Worm (Caenorhabditis elegans): ENCODE results near the gene vab-2.

Gene vab-2

DNA sequence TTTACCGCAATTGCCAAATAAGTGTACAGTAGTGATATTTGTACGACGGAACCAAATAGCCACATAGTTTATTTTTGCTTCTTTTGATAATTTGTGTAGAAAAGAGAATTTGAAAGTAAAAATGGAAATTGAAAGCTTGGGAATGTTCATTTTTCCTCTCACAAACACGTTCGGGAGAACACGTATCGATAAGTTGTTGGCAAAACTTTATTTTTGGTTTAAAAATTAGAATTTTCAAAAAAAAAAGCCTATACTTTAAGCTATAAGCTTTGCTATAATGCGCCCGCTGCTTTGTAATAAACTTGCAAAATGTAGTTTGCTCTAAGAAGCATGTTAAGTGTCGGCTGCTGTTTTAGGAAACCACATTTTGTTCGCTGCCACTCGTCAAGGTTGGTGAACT, 11.3 kb downstream of the vab-2 start, which contains the start of gene Y37E11AR.7:
TSS of gene Y37E11AR.7 (minus strand) at position 101 of the 400 bp plus-strand sequence.
- TF ChIP-seq zip-4 (GFP tag; optimal IDR thresholded peaks at IDR 0.05) (no peak), isw-1 (GFP tag; IDR thresholded peaks at IDR 0.05) (no peak), tbx-2 (tag; optimal IDR thresholded peaks at IDR 0.05) (no peak), irx-1 (tag; optimal IDR thresholded peaks at IDR 0.05) (no peak), C34B4.2 (tag; optimal IDR thresholded peaks at IDR 0.05) (no peak), pqm-1 (tag; optimal IDR thresholded peaks at IDR 0.05) (no peak), ama-1 (optimal IDR thresholded peaks at IDR 0.05) (no peak), mep-1 (tag; optimal IDR thresholded peaks at IDR 0.05) (no peak), fkh-4 (tag; optimal IDR thresholded peaks at IDR 0.05; ENCODE audit: borderline replicate concordance) (no peak), lir-3 (tag; optimal IDR thresholded peaks at IDR 0.05; ENCODE audit: poor library complexity) (no peak), efl-3 (GFP tag; optimal IDR thresholded peaks at IDR 0.05) (no peak), egl-27 (tag; optimal IDR thresholded peaks at IDR 0.05) (no peak), hpl-2 (GFP tag; optimal IDR thresholded peaks at IDR 0.05) (no peak), fkh-8 (tag; optimal IDR thresholded peaks at IDR 0.05) (no peak), mef-2 (tag; optimal IDR thresholded peaks at IDR 0.05) (no peak)

DNA sequence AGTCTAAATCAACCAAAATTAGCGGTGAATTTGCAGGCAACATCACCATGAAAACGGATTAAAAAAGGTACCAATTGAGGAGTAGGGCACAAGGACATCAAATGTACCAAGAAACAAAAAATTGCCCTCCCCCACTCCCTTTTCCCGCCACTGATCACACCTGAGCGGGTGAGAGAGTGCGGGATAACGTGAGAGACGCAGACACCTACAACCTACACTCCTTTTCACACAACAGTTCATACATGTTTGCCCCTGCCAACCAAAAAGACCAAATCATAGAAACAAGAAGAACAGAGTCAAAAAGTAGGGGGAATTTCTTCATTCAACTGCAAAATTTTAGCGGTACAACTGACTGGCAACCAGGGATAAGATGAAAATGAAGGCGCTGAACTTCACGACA, 14.3 kb downstream of the vab-2 start:
- TF ChIP-seq efl-1 (optimal IDR thresholded peaks at IDR 0.05) (no peak), efl-1 (GFP tag; optimal IDR thresholded peaks at IDR 0.05 in 1 of 2) (peak in 1 of 2 experiments; percentile 66), nhr-76 (tag; optimal IDR thresholded peaks at IDR 0.05) (no peak), C16A3.4 (tag; optimal IDR thresholded peaks at IDR 0.05) (no peak), nhr-85 (tag) (peak; percentile 39), nhr-47 (tag; optimal IDR thresholded peaks at IDR 0.05) (no peak), ceh-88 (GFP tag; IDR thresholded peaks at IDR 0.05) (no peak), nhr-71 (tag; optimal IDR thresholded peaks at IDR 0.05) (no peak), unc-98 (GFP tag; IDR thresholded peaks at IDR 0.05) (no peak), mef-2 (tag; optimal IDR thresholded peaks at IDR 0.05) (no peak), F16B12.6 (tag; optimal IDR thresholded peaks at IDR 0.05) (no peak), lin-35 (GFP tag; optimal IDR thresholded peaks at IDR 0.05) (peak in 1 of 2 experiments; percentile 8), irx-1 (tag; optimal IDR thresholded peaks at IDR 0.05) (no peak), dpl-1 (GFP tag; optimal IDR thresholded peaks at IDR 0.05) (peak in 1 of 3 experiments; percentile 13), fkh-8 (tag; optimal IDR thresholded peaks at IDR 0.05) (no peak), snpc-4 (tag; optimal IDR thresholded peaks at IDR 0.05) (no peak), lin-15B (tag; optimal IDR thresholded peaks at IDR 0.05) (no peak), snu-23 (GFP tag; optimal IDR thresholded peaks at IDR 0.05) (peak; percentile 21)

DNA sequence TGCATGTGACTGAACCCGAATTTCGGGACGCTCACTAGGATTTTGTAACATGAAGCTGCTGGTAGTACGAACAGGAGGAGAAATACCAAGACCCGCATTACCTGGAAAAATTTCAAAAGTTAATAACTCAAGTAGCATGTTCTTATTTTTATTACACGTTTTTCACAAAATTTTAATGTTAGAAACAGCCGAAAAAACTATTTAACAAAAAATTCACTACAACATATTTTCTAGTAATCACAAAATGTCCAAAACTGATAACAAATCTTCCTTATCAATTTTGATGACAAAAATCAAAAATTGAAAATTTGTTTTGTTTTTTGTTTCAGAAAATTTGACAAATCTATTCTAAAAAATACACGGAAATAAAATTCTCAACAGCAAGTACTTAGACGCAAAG, 15.6 kb downstream of the vab-2 start, which contains the start of gene ugt-45:
TSS of gene ugt-45 (minus strand) at position 101 of the 400 bp plus-strand sequence.
- no peak for TF ChIP-seq fos-1 (tag; optimal IDR thresholded peaks at IDR 0.05)
- no peak for TF ChIP-seq sptf-1 (tag; optimal IDR thresholded peaks at IDR 0.05)
- TF ChIP-seq skn-1 (tag; optimal IDR thresholded peaks at IDR 0.05): no peak
- TF ChIP-seq fkh-8 (tag; optimal IDR thresholded peaks at IDR 0.05): no peak
- TF ChIP-seq hlh-4 (tag; optimal IDR thresholded peaks at IDR 0.05): no peak
- TF ChIP-seq nhr-85 (tag): no peak
- TF ChIP-seq tbx-2 (tag; optimal IDR thresholded peaks at IDR 0.05): no peak
- TF ChIP-seq ceh-8 (GFP tag; optimal IDR thresholded peaks at IDR 0.05): no peak
- no peak for TF ChIP-seq aha-1 (tag; optimal IDR thresholded peaks at IDR 0.05)
- no peak for TF ChIP-seq zip-4 (GFP tag; optimal IDR thresholded peaks at IDR 0.05)
- TF ChIP-seq nhr-76 (tag; optimal IDR thresholded peaks at IDR 0.05): no peak
- TF ChIP-seq nhr-90 (tag; optimal IDR thresholded peaks at IDR 0.05; ENCODE audit: poor library complexity): no peak
- TF ChIP-seq sox-4 (tag; optimal IDR thresholded peaks at IDR 0.05): no peak

DNA sequence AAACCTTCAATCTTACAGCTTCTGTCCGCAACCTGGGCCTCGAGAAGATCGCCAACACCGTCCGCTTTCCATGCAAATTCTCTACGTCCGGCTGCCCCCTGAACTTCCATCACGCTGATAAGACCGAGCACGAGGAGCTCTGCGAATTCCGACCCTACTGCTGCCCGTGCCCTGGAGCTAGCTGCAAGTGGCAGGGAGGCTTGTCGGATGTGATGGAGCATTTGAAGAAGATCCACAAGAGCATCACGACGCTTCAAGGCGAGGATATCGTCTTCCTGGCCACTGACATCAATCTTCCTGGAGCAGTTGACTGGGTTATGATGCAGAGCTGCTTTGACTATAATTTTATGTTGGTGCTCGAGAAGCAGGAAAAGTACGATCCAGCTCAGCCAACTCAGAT, 20.8 kb downstream of the vab-2 start:
- TF ChIP-seq ets-5 (GFP tag; IDR thresholded peaks at IDR 0.05): peak; percentile 86; the same call in 1 of the 2 replicates
- no peak for TF ChIP-seq zip-4 (GFP tag; optimal IDR thresholded peaks at IDR 0.05)
- TF ChIP-seq egl-13 (tag; optimal IDR thresholded peaks at IDR 0.05): no peak
- no peak for TF ChIP-seq nhr-20 (tag; optimal IDR thresholded peaks at IDR 0.05)
- no peak for TF ChIP-seq unc-98 (GFP tag; IDR thresholded peaks at IDR 0.05)
- no peak for TF ChIP-seq nhr-19 (GFP tag; conservative IDR thresholded peaks at IDR 0.05)
- no peak for TF ChIP-seq pqm-1 (tag; optimal IDR thresholded peaks at IDR 0.05)
- TF ChIP-seq efl-1 (optimal IDR thresholded peaks at IDR 0.05): no peak
- TF ChIP-seq efl-1 (GFP tag; optimal IDR thresholded peaks at IDR 0.05 in 1 of 2): peak in 1 of 2 experiments; percentile 72
- no peak for TF ChIP-seq unc-130 (tag; optimal IDR thresholded peaks at IDR 0.05)

All from whole organism, L1 larva.